Worm (Caenorhabditis elegans) whole organism, L4/young adult: ENCODE measurements around the gene ttr-53.

Source experiments
- W03F9.2 ChIP-seq: fragments of 150-350 bp; optimal IDR thresholded peaks from 2 replicates; lab custom pipeline; 2014; ENCODE audit warnings: missing biosample characterization, missing genetic modification characterization
- dao-5 ChIP-seq: sonication (generic microtip); optimal IDR thresholded peaks from 2 replicates; lab custom pipeline; 2016; ENCODE audit warnings: missing genotype, missing genetic modification characterization, moderate library complexity, missing compliant biosample characterization
- him-1 ChIP-seq: sonication (generic microtip); optimal IDR thresholded peaks from 2 replicates; lab custom pipeline; 2016; ENCODE audit warnings: missing genotype, missing genetic modification reagents, missing genetic modification characterization, missing compliant biosample characterization

DNA sequence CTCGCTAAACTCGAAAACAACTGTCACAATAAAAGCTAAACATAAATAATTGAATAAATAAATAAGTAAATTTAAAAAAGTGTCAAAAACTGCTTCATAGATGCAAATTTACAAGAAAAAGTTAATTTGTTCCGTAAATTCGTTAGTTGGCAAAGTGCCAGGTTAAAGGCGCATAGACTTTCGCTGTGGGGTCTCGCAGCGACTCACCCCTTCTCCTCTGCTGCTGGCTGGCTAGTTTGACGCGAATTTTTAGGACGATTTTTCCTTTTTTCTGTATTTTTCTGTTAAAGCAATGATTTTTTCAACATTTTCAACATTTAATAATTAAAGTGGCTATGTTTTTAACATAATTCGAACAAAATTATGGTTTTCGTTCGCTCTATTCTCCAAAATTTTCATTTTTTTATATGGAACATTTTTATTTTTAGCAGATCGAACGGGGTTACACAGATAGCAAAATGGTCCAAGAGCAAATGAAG, 18.5 kb downstream of the ttr-53 start, which contains the start of gene rack-1:
- TF ChIP-seq him-1 (tag; lab: Kevin White, UChicago) (peak; percentile 8), dao-5 (tag; lab: Kevin White, UChicago) (no peak), W03F9.2 (tag; lab: Kevin White, UChicago) (peak; percentile 74)
